Fruit fly (Drosophila melanogaster) whole organism, prepupa: ENCODE results near the gene CG13367.

Source experiments
- CG6163 ChIP-seq: fragments of 200-800 bp; sonication (Bioruptor generic); IDR thresholded peaks from 3 replicates; pipeline ENCODE4 v1.3.6; 2022; ENCODE audit warnings: missing biosample characterization, missing genetic modification characterization
- CG6276 ChIP-seq: fragments of 200-800 bp; sonication (Bioruptor generic); optimal IDR thresholded peaks from 2 replicates; lab custom pipeline; 2017; ENCODE audit warnings: missing biosample characterization, mild to moderate bottlenecking, missing genetic modification characterization
- acj6 ChIP-seq: fragments of 200-800 bp; sonication (Bioruptor generic); optimal IDR thresholded peaks from 3 replicates; lab custom pipeline; 2016; ENCODE audit warnings: missing biosample characterization, missing genetic modification characterization
- spab ChIP-seq: fragments of 200-800 bp; sonication (Bioruptor generic); optimal IDR thresholded peaks from 2 replicates; lab custom pipeline; 2017; ENCODE audit warnings: missing biosample characterization, mild to moderate bottlenecking, missing genetic modification characterization, missing genetic modification reagents

DNA sequence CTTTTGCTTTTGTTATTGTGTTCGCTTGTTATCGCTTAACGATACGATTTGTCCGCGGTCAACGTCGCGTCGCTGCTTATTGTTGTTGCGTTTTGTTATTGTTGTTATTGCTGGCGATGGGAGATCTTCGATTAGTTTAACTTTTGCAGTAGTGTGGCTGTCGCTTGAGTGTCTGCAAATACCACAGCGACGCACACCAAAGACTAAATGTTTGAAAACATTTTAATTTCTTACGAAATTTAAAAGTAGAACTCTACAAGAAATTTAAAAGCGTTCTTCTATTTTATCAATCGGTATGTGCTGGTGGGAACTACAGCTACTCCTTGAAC is 24.5 kb upstream of the CG13367 start, which contains the start of gene spdi:
- TF ChIP-seq CG6276: no peak
- TF ChIP-seq CG6163: no peak; the same call in 2 of the 3 replicates
- TF ChIP-seq acj6: no peak
- TF ChIP-seq spab (GFP tag; lab: Kevin White, UChicago): no peak
